Worm (Caenorhabditis elegans) whole organism, young adult: Measurements from ENCODE around the gene ZK1320.3.

Experiments used
- B0019.2 ChIP-seq: fragments of 200-800 bp; sonication (Bioruptor generic); conservative IDR thresholded peaks from 2 replicates; pipeline ENCODE4 v1.3.6; 2022; ENCODE audit warnings: missing genetic modification reagents, missing genetic modification characterization, missing compliant biosample characterization
- F49E8.2 ChIP-seq: sonication (generic microtip); optimal IDR thresholded peaks from 3 replicates; lab custom pipeline; 2017; ENCODE audit warnings: missing genetic modification characterization, mild to moderate bottlenecking, missing compliant biosample characterization, antibody characterized with exemption, moderate library complexity; ENCODE audit not compliant: insufficient read depth
- F55B11.4 ChIP-seq: sonication (generic microtip); optimal IDR thresholded peaks from 2 replicates; lab custom pipeline; 2016; ENCODE audit warnings: missing compliant biosample characterization, missing genetic modification characterization, borderline replicate concordance; ENCODE audit not compliant: insufficient read depth
- T26A5.8 ChIP-seq: sonication (generic microtip); optimal IDR thresholded peaks from 2 replicates; lab custom pipeline; 2016; ENCODE audit warnings: missing genetic modification characterization, missing compliant biosample characterization
- Y79H2A.3 ChIP-seq: fragments of 200-800 bp; sonication (Bioruptor generic); conservative IDR thresholded peaks from 2 replicates; pipeline ENCODE4 v1.3.6; 2022; ENCODE audit warnings: missing genetic modification reagents, missing genetic modification characterization, missing compliant biosample characterization
- mes-4 ChIP-seq: sonication (generic microtip); optimal IDR thresholded peaks from 2 replicates; lab custom pipeline; 2016; ENCODE audit warnings: missing genotype, missing genetic modification characterization, missing compliant biosample characterization
- nhr-90 ChIP-seq: sonication (generic microtip); optimal IDR thresholded peaks from 2 replicates; lab custom pipeline; 2016; ENCODE audit warnings: missing genotype, mild to moderate bottlenecking, missing genetic modification characterization, missing compliant biosample characterization

DNA sequence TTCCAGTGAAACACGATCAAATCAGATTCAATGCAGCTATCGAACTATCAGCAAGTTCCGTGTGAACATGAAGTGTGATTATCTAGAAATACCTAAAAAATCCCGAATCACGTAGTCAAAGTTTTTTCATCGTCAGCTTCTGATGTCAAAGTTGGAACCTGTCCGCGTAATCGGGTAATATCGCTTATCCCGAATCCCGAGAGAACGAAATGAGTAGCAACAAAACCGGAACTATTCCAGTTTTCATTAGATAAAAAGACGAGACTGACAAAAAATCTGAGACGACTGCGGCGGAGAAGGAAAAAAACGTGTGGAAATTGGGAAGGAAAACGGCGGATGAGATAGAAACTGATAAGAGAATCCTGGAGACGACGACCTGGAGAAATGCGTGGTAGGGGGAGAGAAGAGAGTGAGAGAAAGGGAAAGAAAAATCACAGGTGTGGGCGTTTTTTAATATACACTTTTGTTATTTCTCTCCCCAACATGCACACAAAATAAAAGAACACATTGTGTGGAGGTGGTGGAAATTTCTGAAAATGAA, 40.2 kb downstream of the ZK1320.3 start:
- TF ChIP-seq mes-4 (tag; lab: Kevin White, UChicago), result no peak
- no peak for TF ChIP-seq T26A5.8
- no peak for TF ChIP-seq F55B11.4 (tag; lab: Kevin White, UChicago)
- TF ChIP-seq B0019.2 (GFP tag; lab: Robert Waterston, UW), result no peak
- no peak for TF ChIP-seq F49E8.2
- no peak for TF ChIP-seq Y79H2A.3
- TF ChIP-seq nhr-90 (tag; lab: Kevin White, UChicago), result no peak
